Worm (Caenorhabditis elegans) whole organism, early embryonic: ENCODE data around the gene nhr-185.

Experiments
- B0310.2 ChIP-seq: sonication (generic microtip); optimal IDR thresholded peaks from 2 replicates; lab custom pipeline; 2016; ENCODE audit warnings: mild to moderate bottlenecking, missing genetic modification characterization, missing compliant biosample characterization
- F13C5.2 ChIP-seq: sonication (generic microtip); optimal IDR thresholded peaks from 2 replicates; lab custom pipeline; 2017; ENCODE audit warnings: mild to moderate bottlenecking, missing genetic modification characterization, inconsistent platforms, missing compliant biosample characterization
- aly-1 ChIP-seq: sonication (generic microtip); optimal IDR thresholded peaks from 2 replicates; lab custom pipeline; 2016; ENCODE audit warnings: missing genetic modification characterization, missing compliant biosample characterization
- ama-1 ChIP-seq: fragments of 150-350 bp; optimal IDR thresholded peaks from 2 replicates; lab custom pipeline; 2014
- ceh-13 ChIP-seq: fragments of 200-800 bp; sonication (Bioruptor generic); optimal IDR thresholded peaks from 2 replicates; lab custom pipeline; 2018; ENCODE audit warnings: mild to moderate bottlenecking, missing genetic modification characterization, missing compliant biosample characterization
- ceh-36 ChIP-seq: sonication (generic microtip); optimal IDR thresholded peaks from 2 replicates; lab custom pipeline; 2016; ENCODE audit warnings: missing genetic modification characterization, inconsistent platforms, missing compliant biosample characterization
- ets-7 ChIP-seq: sonication (generic microtip); optimal IDR thresholded peaks from 2 replicates; lab custom pipeline; 2016; ENCODE audit warnings: missing genotype, missing genetic modification characterization, missing compliant biosample characterization
- flt-1 ChIP-seq: fragments of 200-800 bp; sonication (Bioruptor generic); IDR thresholded peaks from 2 replicates; pipeline ENCODE4 v1.3.6; 2022; ENCODE audit warnings: missing genetic modification characterization, missing compliant biosample characterization
- hmbx-1 ChIP-seq: sonication (generic microtip); optimal IDR thresholded peaks from 2 replicates; lab custom pipeline; 2016; ENCODE audit warnings: mild to moderate bottlenecking, missing genetic modification characterization, missing compliant biosample characterization
- hmg-4 ChIP-seq: fragments of 200-800 bp; sonication (Bioruptor generic); optimal IDR thresholded peaks from 2 replicates; lab custom pipeline; 2018; ENCODE audit warnings: mild to moderate bottlenecking, missing genetic modification characterization, missing compliant biosample characterization
- hnd-1 ChIP-seq: sonication (generic microtip); optimal IDR thresholded peaks from 2 replicates; lab custom pipeline; 2016; ENCODE audit warnings: missing genetic modification characterization, missing compliant biosample characterization
- pes-1 ChIP-seq: fragments of 200-800 bp; sonication (Bioruptor generic); IDR thresholded peaks from 2 replicates; pipeline ENCODE4 v1.3.6; 2022; ENCODE audit warnings: missing genetic modification reagents, missing genetic modification characterization, missing compliant biosample characterization
- scrt-1 ChIP-seq: fragments of 200-800 bp; sonication (Bioruptor generic); IDR thresholded peaks from 2 replicates; pipeline ENCODE4 v1.3.6; 2022; ENCODE audit warnings: missing genetic modification characterization, missing compliant biosample characterization
- sea-1 ChIP-seq: fragments of 200-800 bp; sonication (Bioruptor generic); conservative IDR thresholded peaks from 2 replicates; pipeline ENCODE4 v1.3.6; 2022; ENCODE audit warnings: missing genetic modification characterization, missing compliant biosample characterization
- tbx-11 ChIP-seq: fragments of 200-800 bp; sonication (Bioruptor generic); IDR thresholded peaks from 2 replicates; pipeline ENCODE4 v1.3.6; 2022; ENCODE audit warnings: missing genetic modification characterization, missing compliant biosample characterization
- tbx-37 ChIP-seq: fragments of 200-800 bp; sonication (Bioruptor generic); conservative IDR thresholded peaks from 2 replicates; pipeline ENCODE4 v1.3.6; 2022; ENCODE audit warnings: missing genetic modification reagents, missing genetic modification characterization, missing compliant biosample characterization
- tra-4 ChIP-seq: sonication (generic microtip); optimal IDR thresholded peaks from 2 replicates; lab custom pipeline; 2017; ENCODE audit warnings: missing genetic modification characterization, missing compliant biosample characterization

nhr-185 gene

ce11 chrV:3847268-3847667 lies at the start of gene nhr-185:
nhr-185 (minus strand) TSS chrV:3847368.
- TF ChIP-seq flt-1 = no peak
- TF ChIP-seq sea-1 (GFP tag; lab: Robert Waterston, UW) = no peak
- no peak for TF ChIP-seq tbx-37 (GFP tag; lab: Robert Waterston, UW)
- no peak for TF ChIP-seq aly-1 (tag; lab: Kevin White, UChicago)
- TF ChIP-seq hmbx-1 (tag; lab: Kevin White, UChicago) = no peak
- TF ChIP-seq ceh-13 (GFP tag; lab: Kevin White, UChicago) = no peak

- no peak for TF ChIP-seq ama-1
- no peak for TF ChIP-seq ceh-36 (tag; lab: Kevin White, UChicago)
- TF ChIP-seq ceh-13 (GFP tag; lab: Kevin White, UChicago) = no peak
- no peak for TF ChIP-seq ets-7
- no peak for TF ChIP-seq F13C5.2 (tag; lab: Kevin White, UChicago)
- TF ChIP-seq hnd-1 (tag; lab: Kevin White, UChicago) = no peak
Measured at ce11 chrV:3896018-3896417, 48.9 kb upstream of the nhr-185 start.

- TF ChIP-seq pes-1 (GFP tag; lab: Robert Waterston, UW) = no peak
- TF ChIP-seq hmbx-1 (tag; lab: Kevin White, UChicago) = no peak
Measured at ce11 chrV:3894661-3895060, 47.5 kb upstream of the nhr-185 start, which contains the start of gene sre-9. sre-9 (plus strand) TSS chrV:3894961.

ce11 chrV:3892361-3892904 lies 45.3 kb upstream of the nhr-185 start, which contains the start of gene C17E7.4:
C17E7.4 (plus strand) TSS chrV:3892854.
- TF ChIP-seq ceh-13 (GFP tag; lab: Kevin White, UChicago) (no peak), aly-1 (tag; lab: Kevin White, UChicago) (no peak), hmbx-1 (tag; lab: Kevin White, UChicago) (no peak), ets-7 (no peak), tbx-37 (GFP tag; lab: Robert Waterston, UW) (no peak)

ce11 chrV:3891919-3892318 lies 44.8 kb upstream of the nhr-185 start, which contains the start of gene C17E7.12:
C17E7.12 (minus strand) TSS chrV:3892019.
- TF ChIP-seq ets-7 (no peak), tra-4 (no peak), flt-1 (no peak), hmg-4 (no peak), scrt-1 (no peak), tbx-37 (GFP tag; lab: Robert Waterston, UW) (no peak), pes-1 (GFP tag; lab: Robert Waterston, UW) (no peak), ceh-36 (tag; lab: Kevin White, UChicago) (no peak), ceh-13 (GFP tag; lab: Kevin White, UChicago) (no peak), aly-1 (tag; lab: Kevin White, UChicago) (no peak), F13C5.2 (tag; lab: Kevin White, UChicago) (no peak), B0310.2 (no peak), ama-1 (no peak), sea-1 (GFP tag; lab: Robert Waterston, UW) (no peak), tbx-11 (GFP tag; lab: Robert Waterston, UW) (no peak)

- TF ChIP-seq F13C5.2 (tag; lab: Kevin White, UChicago) = no peak
Measured at ce11 chrV:3890761-3891160, 43.6 kb upstream of the nhr-185 start, which contains the start of gene C17E7.9. C17E7.9 (minus strand) TSS chrV:3890861.

ce11 chrV:3889113-3889512 lies 41.9 kb upstream of the nhr-185 start, which contains the start of gene C17E7.13:
C17E7.13 (minus strand) TSS chrV:3889288.
- TF ChIP-seq ceh-13 (GFP tag; lab: Kevin White, UChicago) (no peak), hmg-4 (no peak), ama-1 (no peak), scrt-1 (no peak), hmbx-1 (tag; lab: Kevin White, UChicago) (no peak), flt-1 (no peak)

- TF ChIP-seq F13C5.2 (tag; lab: Kevin White, UChicago) = no peak
Measured at ce11 chrV:3886104-3886503, 38.9 kb upstream of the nhr-185 start, which contains the start of gene nhr-124. nhr-124 (minus strand) TSS chrV:3886204.

ce11 chrV:3884550-3884949 lies 37.4 kb upstream of the nhr-185 start:
- TF ChIP-seq pes-1 (GFP tag; lab: Robert Waterston, UW) = no peak
- TF ChIP-seq F13C5.2 (tag; lab: Kevin White, UChicago) = no peak
- TF ChIP-seq sea-1 (GFP tag; lab: Robert Waterston, UW) = no peak
- no peak for TF ChIP-seq hmbx-1 (tag; lab: Kevin White, UChicago)
- TF ChIP-seq aly-1 (tag; lab: Kevin White, UChicago) = no peak
- no peak for TF ChIP-seq ceh-36 (tag; lab: Kevin White, UChicago)
- no peak for TF ChIP-seq hnd-1 (tag; lab: Kevin White, UChicago)
- TF ChIP-seq ama-1 = no peak
- no peak for TF ChIP-seq flt-1
- no peak for TF ChIP-seq tra-4
- TF ChIP-seq tbx-37 (GFP tag; lab: Robert Waterston, UW) = no peak
- TF ChIP-seq ceh-13 (GFP tag; lab: Kevin White, UChicago) = no peak
- TF ChIP-seq hmg-4 = no peak
- no peak for TF ChIP-seq ets-7
- no peak for TF ChIP-seq B0310.2
- no peak for TF ChIP-seq tbx-11 (GFP tag; lab: Robert Waterston, UW)
